Worm (Caenorhabditis elegans): ENCODE measurements around the gene cutl-5.

DNA sequence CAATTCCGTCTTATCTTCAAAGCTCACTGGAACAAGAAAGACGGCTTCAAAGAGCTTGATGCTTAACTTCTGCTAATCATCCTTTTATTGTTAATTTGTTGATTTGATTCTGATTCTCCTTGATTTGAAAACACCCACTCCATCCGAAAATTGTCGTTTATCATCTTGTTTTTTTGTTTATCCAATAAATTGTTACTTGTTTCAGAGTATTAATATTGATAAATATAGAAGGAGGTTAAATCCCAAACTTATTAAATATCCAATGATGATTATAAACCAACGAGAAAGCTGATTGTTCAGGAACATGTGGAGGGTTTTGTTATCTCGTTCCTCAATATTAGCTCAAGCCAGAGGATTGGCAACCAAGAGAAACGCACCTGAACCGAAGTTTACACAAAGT, 2.9 kb downstream of the cutl-5 start, which contains the start of gene F10E7.6:
- TF ChIP-seq him-1 (tag; optimal IDR thresholded peaks at IDR 0.05) (no peak), dao-5 (tag; optimal IDR thresholded peaks at IDR 0.05) (no peak), W03F9.2 (tag; optimal IDR thresholded peaks at IDR 0.05) (no peak)

All from whole organism, L4/young adult.